Fruit fly (Drosophila melanogaster) whole organism, embryonic: ENCODE measurements around the gene put.
A peak's percentile ranks its signal among the peaks of the same experiment; 100 is the strongest.

ENCODE experiments used
- Atf-2 ChIP-seq: fragments of 200-800 bp; sonication (Bioruptor generic); optimal IDR thresholded peaks from 2 replicates; lab custom pipeline; 2016; ENCODE audit warnings: missing biosample characterization, missing genetic modification characterization
- CG10543 ChIP-seq: fragments of 200-800 bp; sonication (Bioruptor generic); optimal IDR thresholded peaks from 3 replicates; lab custom pipeline; 2017; ENCODE audit warnings: missing biosample characterization, mild to moderate bottlenecking, missing genetic modification characterization, moderate library complexity
- CG10979 ChIP-seq: fragments of 200-800 bp; sonication (Bioruptor generic); optimal IDR thresholded peaks from 2 replicates; lab custom pipeline; 2018; ENCODE audit warnings: missing biosample characterization, mild to moderate bottlenecking, missing genetic modification characterization, moderate library complexity
- CG11247 ChIP-seq: fragments of 200-800 bp; sonication (Bioruptor generic); IDR thresholded peaks from 2 replicates; pipeline ENCODE4 v1.3.6; 2022; ENCODE audit warnings: missing biosample characterization, missing genetic modification characterization
- CG12659 ChIP-seq: fragments of 200-800 bp; sonication (Bioruptor generic); optimal IDR thresholded peaks from 3 replicates; lab custom pipeline; 2017; ENCODE audit warnings: mild to moderate bottlenecking, missing biosample characterization, missing genetic modification reagents, missing genetic modification characterization
- CG14441 ChIP-seq: fragments of 200-800 bp; sonication (Bioruptor generic); IDR thresholded peaks from 2 replicates; pipeline ENCODE4 v1.3.6; 2022; ENCODE audit warnings: missing biosample characterization, missing genetic modification characterization
- CG15269 ChIP-seq: fragments of 200-800 bp; sonication (Bioruptor generic); optimal IDR thresholded peaks from 2 replicates; lab custom pipeline; 2018; ENCODE audit warnings: missing biosample characterization, mild to moderate bottlenecking, missing genetic modification characterization, moderate library complexity
- CG16863 ChIP-seq: fragments of 200-800 bp; sonication (Bioruptor generic); optimal IDR thresholded peaks from 3 replicates; lab custom pipeline; 2016; ENCODE audit warnings: missing biosample characterization, missing genetic modification characterization
- CG17359 ChIP-seq: fragments of 200-800 bp; sonication (Bioruptor generic); optimal IDR thresholded peaks from 3 replicates; lab custom pipeline; 2018; ENCODE audit warnings: missing biosample characterization, mild to moderate bottlenecking, missing genetic modification characterization, moderate library complexity
- CG17385 ChIP-seq: fragments of 200-800 bp; sonication (Bioruptor generic); optimal IDR thresholded peaks from 3 replicates; lab custom pipeline; 2018; ENCODE audit warnings: missing biosample characterization, mild to moderate bottlenecking, missing genetic modification characterization
- CG2120 ChIP-seq: fragments of 200-800 bp; sonication (Bioruptor generic); optimal IDR thresholded peaks from 3 replicates; lab custom pipeline; 2016; ENCODE audit warnings: missing biosample characterization, missing genetic modification characterization
- CG2129 ChIP-seq: fragments of 200-800 bp; sonication (Bioruptor generic); IDR thresholded peaks from 2 replicates; pipeline ENCODE4 v1.3.6; 2022; ENCODE audit warnings: missing biosample characterization, missing genetic modification characterization; ENCODE audit not compliant: partially characterized antibody
- CG30020 ChIP-seq: fragments of 200-800 bp; optimal IDR thresholded peaks from 2 replicates; lab custom pipeline; 2019; ENCODE audit warnings: missing biosample characterization, mild to moderate bottlenecking, missing genetic modification characterization, moderate library complexity
- CG32767 ChIP-seq: fragments of 200-800 bp; sonication (Bioruptor generic); IDR thresholded peaks from 2 replicates; pipeline ENCODE4 v1.3.6; 2022; ENCODE audit warnings: missing biosample characterization, missing genetic modification characterization
- CG4404 ChIP-seq: fragments of 200-800 bp; sonication (Bioruptor generic); IDR thresholded peaks from 2 replicates; pipeline ENCODE4 v1.3.6; 2022; ENCODE audit warnings: missing biosample characterization, missing genetic modification characterization
- CG6654 ChIP-seq: fragments of 200-800 bp; sonication (Bioruptor generic); optimal IDR thresholded peaks from 2 replicates; lab custom pipeline; 2017; ENCODE audit warnings: missing biosample characterization, mild to moderate bottlenecking, missing genetic modification characterization
- CG7372 ChIP-seq: fragments of 200-800 bp; sonication (Bioruptor generic); IDR thresholded peaks from 2 replicates; pipeline ENCODE4 v1.3.6; 2022; ENCODE audit warnings: missing biosample characterization, missing genetic modification characterization
- CG8388 ChIP-seq: fragments of 200-800 bp; sonication (Bioruptor generic); optimal IDR thresholded peaks from 2 replicates; lab custom pipeline; 2019; ENCODE audit warnings: missing biosample characterization, mild to moderate bottlenecking, missing genetic modification characterization, moderate library complexity
- CG9609 ChIP-seq: fragments of 200-800 bp; sonication (Bioruptor generic); optimal IDR thresholded peaks from 3 replicates; lab custom pipeline; 2016; ENCODE audit warnings: missing biosample characterization, missing genetic modification characterization
- CkIIα-i1 ChIP-seq: fragments of 200-800 bp; sonication (Bioruptor generic); IDR thresholded peaks from 2 replicates; pipeline ENCODE4 v1.3.6; 2022; ENCODE audit warnings: missing biosample characterization, missing genetic modification characterization
- Dip2 ChIP-seq: fragments of 200-800 bp; sonication (Bioruptor generic); IDR thresholded peaks from 2 replicates; pipeline ENCODE4 v1.3.6; 2022; ENCODE audit warnings: missing biosample characterization, missing genetic modification characterization
- Dll ChIP-seq: fragments of 200-800 bp; sonication (Bioruptor generic); IDR thresholded peaks from 4 replicates; pipeline ENCODE4 v1.3.6; 2022; ENCODE audit warnings: missing biosample characterization, missing genetic modification characterization; ENCODE audit not compliant: partially characterized antibody
- Dref ChIP-seq: fragments of 200-800 bp; sonication (Bioruptor generic); IDR thresholded peaks from 2 replicates; pipeline ENCODE4 v1.3.6; 2022; ENCODE audit warnings: missing biosample characterization, missing genetic modification characterization
- E2f2 ChIP-seq: fragments of 200-800 bp; sonication (Bioruptor generic); IDR thresholded peaks from 2 replicates; pipeline ENCODE4 v1.3.6; 2022; ENCODE audit warnings: missing biosample characterization, missing genetic modification characterization
- Hr51 ChIP-seq, 2 experiments: fragments of 200-800 bp; sonication (Bioruptor generic); optimal IDR thresholded peaks; 2 replicates in 1 of 2; 3 replicates in 1 of 2; lab custom pipeline; 2016 to 2018; ENCODE audit warnings: missing biosample characterization in 2 of 2, missing genetic modification characterization in 2 of 2, mild to moderate bottlenecking in 1 of 2, moderate library complexity in 1 of 2
- Max ChIP-seq: fragments of 200-800 bp; sonication (Bioruptor generic); optimal IDR thresholded peaks from 2 replicates; lab custom pipeline; 2016; ENCODE audit warnings: missing biosample characterization, mild to moderate bottlenecking, missing genetic modification characterization
- NC2β ChIP-seq: fragments of 200-800 bp; sonication (Bioruptor generic); optimal IDR thresholded peaks from 2 replicates; lab custom pipeline; 2016; ENCODE audit warnings: missing biosample characterization, missing genetic modification characterization
- Oli ChIP-seq: fragments of 200-800 bp; sonication (Bioruptor generic); optimal IDR thresholded peaks from 2 replicates; lab custom pipeline; 2018; ENCODE audit warnings: missing biosample characterization, mild to moderate bottlenecking, missing genetic modification characterization, moderate library complexity
- PHDP ChIP-seq: fragments of 200-800 bp; sonication (Bioruptor generic); optimal IDR thresholded peaks from 3 replicates; lab custom pipeline; 2018; ENCODE audit warnings: missing biosample characterization, mild to moderate bottlenecking, missing genetic modification characterization, moderate library complexity
- Stat92E ChIP-seq, 3 experiments: fragments of >200 bp in 2 of 3; fragments of 200-800 bp in 1 of 3; sonication (Bioruptor generic) in 1 of 3; optimal IDR thresholded peaks; 2 replicates each; lab custom pipeline; 2017 to 2019; ENCODE audit warnings: missing biosample characterization in 3 of 3, missing genetic modification characterization in 3 of 3, mild to moderate bottlenecking in 1 of 3, moderate library complexity in 1 of 3
- TFAM ChIP-seq: fragments of 200-800 bp; sonication (Bioruptor generic); optimal IDR thresholded peaks from 2 replicates; lab custom pipeline; 2017; ENCODE audit warnings: missing biosample characterization, missing genetic modification characterization, inconsistent platforms
- bowl ChIP-seq: fragments of 200-800 bp; sonication (Bioruptor generic); IDR thresholded peaks from 2 replicates; pipeline ENCODE4 v1.3.6; 2022; ENCODE audit warnings: missing biosample characterization, missing genetic modification characterization
- dan ChIP-seq: fragments of 200-800 bp; sonication (Bioruptor generic); IDR thresholded peaks from 2 replicates; pipeline ENCODE4 v1.3.6; 2022; ENCODE audit warnings: missing biosample characterization, missing genetic modification characterization
- dmrt99B ChIP-seq: fragments of 200-800 bp; sonication (Bioruptor generic); optimal IDR thresholded peaks from 2 replicates; lab custom pipeline; 2018; ENCODE audit warnings: missing biosample characterization, mild to moderate bottlenecking, missing genetic modification characterization, moderate library complexity
- fd96Cb ChIP-seq: fragments of 200-800 bp; sonication (Bioruptor generic); optimal IDR thresholded peaks from 2 replicates; lab custom pipeline; 2018; ENCODE audit warnings: missing biosample characterization, mild to moderate bottlenecking, missing genetic modification characterization, moderate library complexity
- fru ChIP-seq: fragments of >200 bp; optimal IDR thresholded peaks from 2 replicates; lab custom pipeline; 2017
- gro ChIP-seq: fragments of 200-800 bp; sonication (Bioruptor generic); optimal IDR thresholded peaks from 2 replicates; lab custom pipeline; 2016; ENCODE audit warnings: missing biosample characterization, missing genetic modification characterization
- mam ChIP-seq: fragments of 200-800 bp; sonication (Bioruptor generic); optimal IDR thresholded peaks from 3 replicates; lab custom pipeline; 2016; ENCODE audit warnings: missing biosample characterization, missing genetic modification characterization
- phol ChIP-seq: fragments of 200-800 bp; sonication (Bioruptor generic); optimal IDR thresholded peaks from 3 replicates; lab custom pipeline; 2018; ENCODE audit warnings: missing biosample characterization, mild to moderate bottlenecking, missing genetic modification characterization, moderate library complexity
- salm ChIP-seq: fragments of 200-800 bp; sonication (Bioruptor generic); optimal IDR thresholded peaks from 2 replicates; lab custom pipeline; 2018; ENCODE audit warnings: missing biosample characterization, mild to moderate bottlenecking, missing genetic modification characterization
- sens ChIP-seq: fragments of 200-800 bp; sonication (Bioruptor generic); peaks from one replicate; lab custom pipeline; 2016; ENCODE audit warnings: missing biosample characterization, missing genetic modification characterization
- stwl ChIP-seq: fragments of 200-800 bp; sonication (Bioruptor generic); optimal IDR thresholded peaks from 3 replicates; lab custom pipeline; 2018; ENCODE audit warnings: missing biosample characterization, mild to moderate bottlenecking, missing genetic modification characterization, moderate library complexity
- tin ChIP-seq: fragments of 200-800 bp; sonication (Bioruptor generic); optimal IDR thresholded peaks from 3 replicates; lab custom pipeline; 2016; ENCODE audit warnings: missing biosample characterization, missing genetic modification characterization
- unc-4 ChIP-seq: fragments of 200-800 bp; sonication (Bioruptor generic); IDR thresholded peaks from 2 replicates; pipeline ENCODE4 v1.3.6; 2022; ENCODE audit warnings: missing biosample characterization, missing genetic modification characterization; ENCODE audit not compliant: partially characterized antibody
- unpg ChIP-seq: fragments of 200-800 bp; sonication (Bioruptor generic); optimal IDR thresholded peaks from 3 replicates; lab custom pipeline; 2018; ENCODE audit warnings: missing biosample characterization, mild to moderate bottlenecking, missing genetic modification characterization, moderate library complexity
- zfh2 ChIP-seq: fragments of 200-800 bp; sonication (Bioruptor generic); optimal IDR thresholded peaks from 2 replicates; lab custom pipeline; 2016; ENCODE audit warnings: missing biosample characterization, missing genetic modification characterization

put gene

DNA sequence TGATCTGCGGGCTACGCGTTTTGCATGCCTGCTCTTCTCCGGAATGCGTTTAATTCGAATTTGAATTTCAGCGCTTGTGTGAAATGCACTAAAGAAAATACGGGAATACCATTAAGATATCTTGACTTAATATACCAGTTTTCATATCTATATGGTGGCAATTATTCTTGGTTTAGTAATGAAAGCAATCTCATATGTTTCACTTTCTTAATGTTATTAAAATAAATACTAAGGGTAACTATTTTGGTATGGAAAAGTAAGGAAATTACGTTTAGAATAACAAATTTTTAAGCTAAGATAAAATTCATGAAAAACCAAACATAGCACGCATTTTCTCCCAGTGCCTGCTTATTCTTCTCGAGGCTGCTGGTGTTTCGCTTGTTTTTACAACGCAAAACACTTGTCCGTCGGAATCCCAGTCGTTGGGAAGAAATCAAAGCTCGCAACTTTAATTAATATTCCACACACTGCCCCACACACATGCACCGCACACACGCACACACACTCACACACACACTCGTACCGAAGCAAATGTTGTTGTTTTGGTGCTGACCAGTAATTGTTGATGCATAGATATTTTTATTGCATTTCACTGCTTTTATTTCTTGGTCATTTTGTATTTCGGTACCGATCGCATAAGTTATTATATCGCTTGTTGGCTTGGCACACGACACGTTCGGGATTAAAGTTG lies 47.6 kb downstream of the put start (continued):
- TF ChIP-seq CG10979 (tag; lab: Kevin White, UChicago), result peak; percentile 14
- TF ChIP-seq CG17359 (tag; lab: Kevin White, UChicago), result peak; percentile 41
- TF ChIP-seq Oli (tag; lab: Kevin White, UChicago), result peak; percentile 51
- TF ChIP-seq PHDP (tag; lab: Kevin White, UChicago), result peak; percentile 26
- peak in 1 of 2 experiments; percentile 61 for TF ChIP-seq Hr51 (GFP tag; optimal IDR thresholded peaks at IDR 0.05; lab: Kevin White, UChicago)
- peak; percentile 39 for TF ChIP-seq unpg (GFP tag; lab: Kevin White, UChicago)
- peak; percentile 5 for TF ChIP-seq CG2120 (GFP tag; lab: Kevin White, UChicago)
- TF ChIP-seq CG8388 (GFP tag; lab: Kevin White, UChicago), result peak; percentile 10
- peak; percentile 51 for TF ChIP-seq dmrt99B (tag; lab: Kevin White, UChicago)
- peak; percentile 61 for TF ChIP-seq sens (GFP tag; lab: Kevin White, UChicago)
- TF ChIP-seq bowl (GFP tag; lab: Robert Waterston, UW), result no peak
- TF ChIP-seq TFAM, result no peak
- TF ChIP-seq CG14441 (GFP tag; lab: Robert Waterston, UW), result peak; percentile 29; the same call in 1 of the 2 replicates
- TF ChIP-seq fd96Cb (tag; lab: Kevin White, UChicago), result peak; percentile 30
- peak; percentile 29 for TF ChIP-seq CG15269 (tag; lab: Kevin White, UChicago)
- TF ChIP-seq CG17385 (GFP tag; lab: Kevin White, UChicago), result peak; percentile 23
- TF ChIP-seq phol, result peak; percentile 51
- TF ChIP-seq NC2β (GFP tag; lab: Kevin White, UChicago), result no peak

dm6 chr3R:14576692-14577646 lies 48.5 kb downstream of the put start, which contains the start of gene stumps:
stumps (plus strand) TSS chr3R:14577217.
- TF ChIP-seq Dref (GFP tag; lab: Robert Waterston, UW), result no peak
- TF ChIP-seq CG9609 (GFP tag; lab: Kevin White, UChicago), result no peak
- TF ChIP-seq E2f2 (GFP tag; lab: Robert Waterston, UW), result no peak; the same call in 1 of the 2 replicates
- no peak for TF ChIP-seq CG16863
- TF ChIP-seq stwl (tag; lab: Kevin White, UChicago), result no peak
- no peak for TF ChIP-seq Stat92E (GFP tag; optimal IDR thresholded peaks at IDR 0.05; lab: Kevin White, UChicago)
- no peak for TF ChIP-seq gro (GFP tag; lab: Kevin White, UChicago)
- no peak for TF ChIP-seq zfh2
- TF ChIP-seq salm (tag; lab: Kevin White, UChicago), result no peak
- TF ChIP-seq dan (GFP tag; lab: Robert Waterston, UW), result no peak
- TF ChIP-seq CG12659, result no peak
- no peak for TF ChIP-seq mam (GFP tag; lab: Kevin White, UChicago)
- TF ChIP-seq CkIIα-i1 (GFP tag; lab: Robert Waterston, UW), result no peak
- no peak for TF ChIP-seq Max
- no peak for TF ChIP-seq CG2129 (GFP tag; lab: Robert Waterston, UW)
- TF ChIP-seq Dip2 (GFP tag; lab: Robert Waterston, UW), result peak; percentile 32; the same call in 1 of the 2 replicates
- no peak for TF ChIP-seq CG4404 (GFP tag; lab: Robert Waterston, UW)
- no peak for TF ChIP-seq unc-4 (GFP tag; lab: Robert Waterston, UW)
- TF ChIP-seq CG6654 (GFP tag; lab: Kevin White, UChicago), result no peak
- TF ChIP-seq fru, result no peak
- no peak for TF ChIP-seq CG7372 (GFP tag; lab: Robert Waterston, UW)
- TF ChIP-seq CG11247 (GFP tag; lab: Robert Waterston, UW), result no peak
- peak; percentile 38 for TF ChIP-seq CG10543 (GFP tag; lab: Kevin White, UChicago)
- no peak for TF ChIP-seq Atf-2 (GFP tag; lab: Kevin White, UChicago)
- TF ChIP-seq tin, result no peak
- 0 out of 4 replicates have a peak, but pooled peaks have one; percentile 24 for TF ChIP-seq Dll (GFP tag; lab: Robert Waterston, UW)
- TF ChIP-seq CG32767, result 0 out of 2 replicates have a peak, but pooled peaks have one; percentile 27
- no peak for TF ChIP-seq CG30020
